Worm (Caenorhabditis elegans): ENCODE measurements around the gene T26G10.5.

DNA sequence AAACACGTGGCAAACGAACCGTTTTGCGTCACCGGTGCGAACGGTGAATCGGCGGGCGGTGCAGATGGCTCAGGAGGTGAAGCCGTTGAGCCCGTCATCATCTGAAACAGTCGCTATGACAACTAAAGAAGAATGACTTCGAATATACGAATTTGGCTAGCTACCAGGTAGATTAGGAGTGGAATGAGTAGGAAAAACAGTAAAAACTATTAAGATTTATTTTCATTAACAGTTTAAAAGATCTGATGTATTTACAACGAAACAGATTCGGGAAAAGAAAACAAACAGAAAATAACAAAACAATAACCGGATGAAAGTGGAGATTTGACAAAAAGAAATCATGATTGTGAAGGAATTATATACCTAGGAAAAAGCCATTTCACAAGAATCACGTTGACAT, 27.8 kb upstream of the T26G10.5 start, which contains the start of gene F54C8.7:
- TF ChIP-seq hlh-30 (tag; optimal IDR thresholded peaks at IDR 0.05; ENCODE audit: insufficient read depth): no peak
- TF ChIP-seq ref-2 (tag; optimal IDR thresholded peaks at IDR 0.05): no peak
- no peak for TF ChIP-seq lin-11 (tag; optimal IDR thresholded peaks at IDR 0.05)
- TF ChIP-seq Y22D7AL.16 (tag; optimal IDR thresholded peaks at IDR 0.05): no peak
- TF ChIP-seq ama-1 (optimal IDR thresholded peaks at IDR 0.05): no peak
- no peak for TF ChIP-seq ceh-9 (tag; optimal IDR thresholded peaks at IDR 0.05)
- no peak for TF ChIP-seq fkh-10 (GFP tag; optimal IDR thresholded peaks at IDR 0.05)
- no peak for TF ChIP-seq nfya-1 (tag; optimal IDR thresholded peaks at IDR 0.05)
- no peak for TF ChIP-seq unc-3 (GFP tag; conservative IDR thresholded peaks at IDR 0.05)
- no peak for TF ChIP-seq unc-3 (tag; optimal IDR thresholded peaks at IDR 0.05)
- TF ChIP-seq elt-2 (tag; optimal IDR thresholded peaks at IDR 0.05): no peak
- no peak for TF ChIP-seq gmeb-2 (tag; optimal IDR thresholded peaks at IDR 0.05)
- no peak for TF ChIP-seq nhr-11 (tag; optimal IDR thresholded peaks at IDR 0.05)
